Worm (Caenorhabditis elegans): ENCODE results near the gene B0304.4.

DNA sequence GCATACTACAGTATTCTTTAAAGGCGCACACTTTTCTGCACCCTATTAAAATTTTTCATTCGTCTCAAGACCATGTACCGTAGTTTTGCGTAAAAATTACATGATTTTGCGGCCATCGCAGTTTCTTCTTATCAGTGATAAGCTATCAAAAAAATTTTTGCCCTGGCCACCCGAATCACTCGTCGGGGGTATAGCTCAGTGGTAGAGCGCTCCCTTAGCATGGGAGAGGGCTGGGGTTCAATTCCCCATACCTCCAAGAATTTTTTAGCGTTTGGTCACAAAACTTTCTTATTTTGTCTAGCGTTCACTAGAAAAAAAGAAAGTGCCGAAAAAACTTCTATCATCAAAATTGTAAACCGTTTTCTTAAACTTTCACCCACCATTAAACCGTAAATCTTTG is 42.2 kb upstream of the B0304.4 start:
- TF ChIP-seq elt-1 (tag; optimal IDR thresholded peaks at IDR 0.05) (no peak), egl-27 (tag; optimal IDR thresholded peaks at IDR 0.05) (no peak), sma-9 (GFP tag; optimal IDR thresholded peaks at IDR 0.05) (no peak), sma-9 (tag; optimal IDR thresholded peaks at IDR 0.05) (no peak), sma-3 (GFP tag; optimal IDR thresholded peaks at IDR 0.05) (no peak), unc-55 (GFP tag; optimal IDR thresholded peaks at IDR 0.05) (no peak), nhr-129 (tag; optimal IDR thresholded peaks at IDR 0.05) (no peak), unc-62 (GFP tag; optimal IDR thresholded peaks at IDR 0.05) (no peak), alr-1 (tag; optimal IDR thresholded peaks at IDR 0.05) (no peak), lin-13 (GFP tag; optimal IDR thresholded peaks at IDR 0.05) (no peak), unc-39 (tag; optimal IDR thresholded peaks at IDR 0.05) (no peak), ZK546.5 (tag; optimal IDR thresholded peaks at IDR 0.05) (no peak), elt-3 (tag; optimal IDR thresholded peaks at IDR 0.05) (no peak)
